Fruit fly (Drosophila melanogaster) whole organism, embryonic: ENCODE results near the gene CG13829.

Source experiments
- CG10979 ChIP-seq: fragments of 200-800 bp; sonication (Bioruptor generic); optimal IDR thresholded peaks from 2 replicates; lab custom pipeline; 2018; ENCODE audit warnings: missing biosample characterization, mild to moderate bottlenecking, missing genetic modification characterization, moderate library complexity
- CG12219 ChIP-seq: fragments of 200-800 bp; sonication (Bioruptor generic); optimal IDR thresholded peaks from 3 replicates; lab custom pipeline; 2018; ENCODE audit warnings: missing biosample characterization, mild to moderate bottlenecking, missing genetic modification characterization
- CG14014 ChIP-seq: fragments of 200-800 bp; sonication (Bioruptor generic); IDR thresholded peaks from 2 replicates; pipeline ENCODE4 v1.3.6; 2022; ENCODE audit warnings: missing biosample characterization, missing genetic modification characterization
- CG14710 ChIP-seq: fragments of 200-800 bp; sonication (Bioruptor generic); optimal IDR thresholded peaks from 3 replicates; lab custom pipeline; 2019; ENCODE audit warnings: missing biosample characterization, mild to moderate bottlenecking, missing genetic modification characterization, moderate library complexity
- CG15479 ChIP-seq: fragments of 200-800 bp; sonication (Bioruptor generic); optimal IDR thresholded peaks from 3 replicates; lab custom pipeline; 2019; ENCODE audit warnings: missing biosample characterization, mild to moderate bottlenecking, missing genetic modification characterization, moderate library complexity
- CG16779 ChIP-seq: fragments of 200-800 bp; sonication (Bioruptor generic); IDR thresholded peaks from 2 replicates; pipeline ENCODE4 v1.3.6; 2022; ENCODE audit warnings: missing biosample characterization, missing genetic modification characterization
- CG30403 ChIP-seq: fragments of 200-800 bp; sonication (Bioruptor generic); optimal IDR thresholded peaks from 3 replicates; lab custom pipeline; 2016; ENCODE audit warnings: missing biosample characterization, missing genetic modification characterization
- CG32767 ChIP-seq: fragments of 200-800 bp; sonication (Bioruptor generic); IDR thresholded peaks from 2 replicates; pipeline ENCODE4 v1.3.6; 2022; ENCODE audit warnings: missing biosample characterization, missing genetic modification characterization
- CG34376 ChIP-seq: fragments of 200-800 bp; sonication (Bioruptor generic); optimal IDR thresholded peaks from 2 replicates; lab custom pipeline; 2018; ENCODE audit warnings: missing biosample characterization, mild to moderate bottlenecking, missing genetic modification characterization
- CG3838 ChIP-seq: fragments of 200-800 bp; sonication (Bioruptor generic); optimal IDR thresholded peaks from 3 replicates; lab custom pipeline; 2016; ENCODE audit warnings: missing biosample characterization, missing genetic modification characterization
- CG5180 ChIP-seq: fragments of 200-800 bp; sonication (Bioruptor generic); optimal IDR thresholded peaks from 3 replicates; lab custom pipeline; 2017; ENCODE audit warnings: missing biosample characterization, missing genetic modification characterization, mild to moderate bottlenecking, moderate library complexity, missing genetic modification reagents
- CG5953 ChIP-seq: fragments of 200-800 bp; sonication (Bioruptor generic); IDR thresholded peaks from 2 replicates; pipeline ENCODE4 v1.3.6; 2022; ENCODE audit warnings: missing biosample characterization, missing genetic modification characterization
- CG8388 ChIP-seq: fragments of 200-800 bp; sonication (Bioruptor generic); optimal IDR thresholded peaks from 2 replicates; lab custom pipeline; 2019; ENCODE audit warnings: missing biosample characterization, mild to moderate bottlenecking, missing genetic modification characterization, moderate library complexity
- CG8944 ChIP-seq: fragments of 200-800 bp; sonication (Bioruptor generic); optimal IDR thresholded peaks from 3 replicates; lab custom pipeline; 2016; ENCODE audit warnings: missing biosample characterization, missing genetic modification characterization
- CG9727 ChIP-seq: fragments of 200-800 bp; sonication (Bioruptor generic); optimal IDR thresholded peaks from 3 replicates; lab custom pipeline; 2017; ENCODE audit warnings: missing biosample characterization, mild to moderate bottlenecking, missing genetic modification characterization
- CG9932 ChIP-seq: fragments of 200-800 bp; sonication (Bioruptor generic); IDR thresholded peaks from 2 replicates; pipeline ENCODE4 v1.3.6; 2022; ENCODE audit warnings: missing biosample characterization, missing genetic modification characterization
- Camta ChIP-seq: fragments of 200-800 bp; sonication (Bioruptor generic); optimal IDR thresholded peaks from 2 replicates; lab custom pipeline; 2016; ENCODE audit warnings: missing biosample characterization, missing genetic modification characterization
- CrebB ChIP-seq: fragments of 200-800 bp; sonication (Bioruptor generic); optimal IDR thresholded peaks from 3 replicates; lab custom pipeline; 2018; ENCODE audit warnings: missing biosample characterization, mild to moderate bottlenecking, missing genetic modification characterization
- D19A ChIP-seq: fragments of 200-800 bp; optimal IDR thresholded peaks from 3 replicates; lab custom pipeline; 2019; ENCODE audit warnings: missing biosample characterization, mild to moderate bottlenecking, missing genetic modification characterization, moderate library complexity
- Dek ChIP-seq: fragments of 200-800 bp; sonication (Bioruptor generic); optimal IDR thresholded peaks from 3 replicates; lab custom pipeline; 2019; ENCODE audit warnings: missing biosample characterization, mild to moderate bottlenecking, missing genetic modification characterization, moderate library complexity
- Dp ChIP-seq: fragments of 200-800 bp; sonication (Bioruptor generic); optimal IDR thresholded peaks from 2 replicates; lab custom pipeline; 2018; ENCODE audit warnings: missing biosample characterization, mild to moderate bottlenecking, missing genetic modification characterization, moderate library complexity
- HLH4C ChIP-seq: fragments of 200-800 bp; sonication (Bioruptor generic); IDR thresholded peaks from 3 replicates; pipeline ENCODE4 v1.3.6; 2022; ENCODE audit warnings: missing biosample characterization, missing genetic modification characterization; ENCODE audit not compliant: partially characterized antibody
- Hsf ChIP-seq: fragments of 200-800 bp; sonication (Bioruptor generic); optimal IDR thresholded peaks from 3 replicates; lab custom pipeline; 2016; ENCODE audit warnings: missing biosample characterization, missing genetic modification characterization
- Lpt ChIP-seq: fragments of >200 bp; optimal IDR thresholded peaks from 2 replicates; lab custom pipeline; 2018; ENCODE audit warnings: missing biosample characterization, missing genetic modification characterization
- NK7.1 ChIP-seq: fragments of 200-800 bp; sonication (Bioruptor generic); optimal IDR thresholded peaks from 3 replicates; lab custom pipeline; 2016; ENCODE audit warnings: missing biosample characterization, missing genetic modification characterization
- Oaz ChIP-seq: fragments of 200-800 bp; sonication (Bioruptor generic); IDR thresholded peaks from 2 replicates; pipeline ENCODE4 v1.3.6; 2022; ENCODE audit warnings: missing biosample characterization, missing genetic modification characterization
- Ptx1 ChIP-seq: fragments of 200-800 bp; sonication (Bioruptor generic); IDR thresholded peaks from 2 replicates; pipeline ENCODE4 v1.3.6; 2022; ENCODE audit warnings: missing biosample characterization, missing genetic modification characterization
- Six4 ChIP-seq: fragments of 200-800 bp; sonication (Bioruptor generic); optimal IDR thresholded peaks from 2 replicates; lab custom pipeline; 2016; ENCODE audit warnings: missing biosample characterization, missing genetic modification characterization
- Stat92E ChIP-seq, 3 experiments: fragments of >200 bp in 2 of 3; fragments of 200-800 bp in 1 of 3; sonication (Bioruptor generic) in 1 of 3; optimal IDR thresholded peaks; 2 replicates each; lab custom pipeline; 2017 to 2019; ENCODE audit warnings: missing biosample characterization in 3 of 3, missing genetic modification characterization in 3 of 3, mild to moderate bottlenecking in 1 of 3, moderate library complexity in 1 of 3
- Taf1 ChIP-seq: fragments of 200-800 bp; sonication (Bioruptor generic); IDR thresholded peaks from 2 replicates; pipeline ENCODE4 v1.3.6; 2022; ENCODE audit warnings: missing biosample characterization, missing genetic modification characterization
- Trl ChIP-seq, 3 experiments: fragments of >200 bp in 2 of 3; fragments of 200-800 bp in 1 of 3; sonication (Bioruptor generic) in 1 of 3; optimal IDR thresholded peaks; 2 replicates in 1 of 3; 3 replicates in 2 of 3; lab custom pipeline; 2016 to 2017; ENCODE audit warnings: missing biosample characterization in 1 of 3, missing genetic modification characterization in 1 of 3
- Xbp1 ChIP-seq: fragments of 200-800 bp; sonication (Bioruptor generic); optimal IDR thresholded peaks from 3 replicates; lab custom pipeline; 2016; ENCODE audit warnings: missing biosample characterization, mild to moderate bottlenecking, missing genetic modification characterization
- ase ChIP-seq: fragments of 200-800 bp; sonication (Bioruptor generic); IDR thresholded peaks from 3 replicates; pipeline ENCODE4 v1.3.6; 2022; ENCODE audit warnings: missing biosample characterization, missing genetic modification characterization
- bab2 ChIP-seq: fragments of 200-800 bp; sonication (Bioruptor generic); optimal IDR thresholded peaks from 2 replicates; lab custom pipeline; 2016; ENCODE audit warnings: missing biosample characterization, missing genetic modification characterization
- bsh ChIP-seq, 2 experiments: fragments of 200-800 bp; sonication (Bioruptor generic); optimal IDR thresholded peaks; 2 replicates each; lab custom pipeline; 2017 to 2018; ENCODE audit warnings: mild to moderate bottlenecking in 2 of 2, missing biosample characterization in 2 of 2, missing genetic modification characterization in 2 of 2, moderate library complexity in 1 of 2
- eve ChIP-seq, 2 experiments: fragments of >200 bp; optimal IDR thresholded peaks; 2 replicates each; lab custom pipeline; 2017; ENCODE audit warnings: missing biosample characterization in 2 of 2, missing genetic modification characterization in 2 of 2
- jing ChIP-seq: fragments of 200-800 bp; sonication (Bioruptor generic); optimal IDR thresholded peaks from 2 replicates; lab custom pipeline; 2018; ENCODE audit warnings: missing biosample characterization, mild to moderate bottlenecking, missing genetic modification characterization
- nerfin-2 ChIP-seq: fragments of 200-800 bp; sonication (Bioruptor generic); IDR thresholded peaks from 2 replicates; pipeline ENCODE4 v1.3.6; 2022; ENCODE audit warnings: missing biosample characterization, missing genetic modification characterization; ENCODE audit not compliant: partially characterized antibody
- org-1 ChIP-seq: fragments of 200-800 bp; sonication (Bioruptor generic); optimal IDR thresholded peaks from 2 replicates; lab custom pipeline; 2017; ENCODE audit warnings: missing biosample characterization, missing genetic modification characterization
- pros ChIP-seq: fragments of 200-800 bp; sonication (Bioruptor generic); optimal IDR thresholded peaks from 3 replicates; lab custom pipeline; 2019; ENCODE audit warnings: missing biosample characterization, mild to moderate bottlenecking, missing genetic modification characterization, moderate library complexity
- row ChIP-seq: fragments of 200-800 bp; sonication (Bioruptor generic); IDR thresholded peaks from 3 replicates; pipeline ENCODE4 v1.3.6; 2022; ENCODE audit warnings: missing biosample characterization, missing genetic modification characterization
- sc ChIP-seq, 3 experiments: fragments of >200 bp in 2 of 3; fragments of 200-800 bp in 1 of 3; sonication (Bioruptor generic) in 1 of 3; optimal IDR thresholded peaks; 2 replicates in 2 of 3; 3 replicates in 1 of 3; lab custom pipeline; 2017; ENCODE audit warnings: mild to moderate bottlenecking in 1 of 3, missing biosample characterization in 1 of 3, missing genetic modification characterization in 1 of 3, missing genetic modification reagents in 1 of 3
- schlank ChIP-seq: fragments of 200-800 bp; sonication (Bioruptor generic); optimal IDR thresholded peaks from 2 replicates; lab custom pipeline; 2018; ENCODE audit warnings: missing biosample characterization, mild to moderate bottlenecking, missing genetic modification characterization
- scrt ChIP-seq: fragments of 200-800 bp; sonication (Bioruptor generic); optimal IDR thresholded peaks from 2 replicates; lab custom pipeline; 2018; ENCODE audit warnings: missing biosample characterization, mild to moderate bottlenecking, missing genetic modification characterization, moderate library complexity
- sens ChIP-seq: fragments of 200-800 bp; sonication (Bioruptor generic); peaks from one replicate; lab custom pipeline; 2016; ENCODE audit warnings: missing biosample characterization, missing genetic modification characterization
- sens-2 ChIP-seq: fragments of 200-800 bp; sonication (Bioruptor generic); IDR thresholded peaks from 2 replicates; pipeline ENCODE4 v1.3.6; 2022; ENCODE audit warnings: missing biosample characterization, missing genetic modification characterization
- shn ChIP-seq: fragments of 200-800 bp; sonication (Bioruptor generic); optimal IDR thresholded peaks from 3 replicates; lab custom pipeline; 2016; ENCODE audit warnings: missing biosample characterization, missing genetic modification characterization
- ssp ChIP-seq: fragments of 200-800 bp; sonication (Bioruptor generic); IDR thresholded peaks from 2 replicates; pipeline ENCODE4 v1.3.6; 2022; ENCODE audit warnings: missing biosample characterization, missing genetic modification characterization
- trem ChIP-seq: fragments of 200-800 bp; optimal IDR thresholded peaks from 3 replicates; lab custom pipeline; 2019; ENCODE audit warnings: missing biosample characterization, mild to moderate bottlenecking, missing genetic modification characterization, moderate library complexity
- wor ChIP-seq: fragments of 200-800 bp; sonication (Bioruptor generic); IDR thresholded peaks from 2 replicates; pipeline ENCODE4 v1.3.6; 2022; ENCODE audit warnings: missing biosample characterization, missing genetic modification characterization

Gene CG13829

DNA sequence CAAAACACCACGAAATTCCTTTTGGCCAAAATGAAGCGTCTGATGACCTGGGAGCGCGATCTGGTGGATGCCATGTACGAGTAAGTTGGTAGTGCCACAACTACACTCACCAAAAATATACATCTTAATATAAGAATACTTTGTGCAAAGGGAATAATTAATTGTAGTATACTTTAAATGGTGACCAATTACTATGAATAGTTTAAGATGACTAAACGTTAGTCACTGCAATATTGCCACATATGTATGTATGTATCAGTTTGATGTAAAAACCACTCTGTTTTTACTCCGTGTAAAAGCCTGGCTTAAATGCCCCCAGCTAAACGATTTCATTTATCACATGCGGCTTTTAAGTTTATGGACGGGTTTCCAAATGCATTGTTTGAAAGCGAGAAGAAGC, 13.6 kb upstream of the CG13829 start (continued):
- TF ChIP-seq Xbp1 (GFP tag; lab: Kevin White, UChicago) = peak; percentile 70
- TF ChIP-seq pros (GFP tag; lab: Kevin White, UChicago) = no peak
- no peak for TF ChIP-seq schlank (tag; lab: Kevin White, UChicago)
- no peak for TF ChIP-seq CG16779 (GFP tag; lab: Robert Waterston, UW)
- TF ChIP-seq bsh (GFP tag; optimal IDR thresholded peaks at IDR 0.05; lab: Kevin White, UChicago) = peak; percentile 16 to 79
- peak; percentile 51 for TF ChIP-seq D19A
- TF ChIP-seq shn (GFP tag; lab: Kevin White, UChicago) = no peak
- TF ChIP-seq CG30403 (GFP tag; lab: Kevin White, UChicago) = no peak
- TF ChIP-seq CG32767 (GFP tag; lab: Robert Waterston, UW) = peak; percentile 33; the same call in 1 of the 2 replicates
- no peak for TF ChIP-seq Ptx1 (GFP tag; lab: Robert Waterston, UW)
- no peak for TF ChIP-seq ase (GFP tag; lab: Robert Waterston, UW)
- TF ChIP-seq jing = peak; percentile 63
- TF ChIP-seq ssp (GFP tag; lab: Robert Waterston, UW) = no peak
- peak; percentile 61 for TF ChIP-seq row
- no peak for TF ChIP-seq Taf1 (GFP tag; lab: Robert Waterston, UW)
- TF ChIP-seq sens (GFP tag; lab: Kevin White, UChicago) = peak; percentile 89
- TF ChIP-seq sens-2 (GFP tag; lab: Robert Waterston, UW) = 0 out of 2 replicates have a peak, but pooled peaks have one; percentile 23
- no peak for TF ChIP-seq CG8944 (GFP tag; lab: Kevin White, UChicago)
- TF ChIP-seq Stat92E (GFP tag; optimal IDR thresholded peaks at IDR 0.05; lab: Kevin White, UChicago) = no peak
- no peak for TF ChIP-seq CG3838 (GFP tag; lab: Kevin White, UChicago)
- peak; percentile 47 for TF ChIP-seq bab2
- TF ChIP-seq CrebB = peak; percentile 6
- TF ChIP-seq Dp (GFP tag; lab: Kevin White, UChicago) = no peak
- no peak for TF ChIP-seq HLH4C
- TF ChIP-seq scrt = no peak
- no peak for TF ChIP-seq NK7.1
- no peak for TF ChIP-seq sc (optimal IDR thresholded peaks at IDR 0.05; lab: Kevin White, UChicago)
- TF ChIP-seq sc (GFP tag; optimal IDR thresholded peaks at IDR 0.05; lab: Kevin White, UChicago) = peak; percentile 22
- TF ChIP-seq CG10979 (tag; lab: Kevin White, UChicago) = peak; percentile 73
- TF ChIP-seq Camta (GFP tag; lab: Kevin White, UChicago) = no peak
- TF ChIP-seq CG9727 (GFP tag; lab: Kevin White, UChicago) = no peak
- peak; percentile 40; the same call in 1 of the 2 replicates for TF ChIP-seq CG14014 (GFP tag; lab: Robert Waterston, UW)
- no peak for TF ChIP-seq CG14710 (tag; lab: Kevin White, UChicago)
- TF ChIP-seq nerfin-2 (GFP tag; lab: Robert Waterston, UW) = no peak
- no peak for TF ChIP-seq CG5180 (GFP tag; lab: Kevin White, UChicago)
- no peak for TF ChIP-seq CG5953
- TF ChIP-seq Six4 (GFP tag; lab: Kevin White, UChicago) = no peak
- TF ChIP-seq Lpt (GFP tag; lab: Kevin White, UChicago) = no peak
- TF ChIP-seq CG9932 (GFP tag; lab: Robert Waterston, UW) = no peak
- no peak for TF ChIP-seq CG34376 (GFP tag; lab: Kevin White, UChicago)
- TF ChIP-seq Dek (tag; lab: Kevin White, UChicago) = no peak
- TF ChIP-seq wor (GFP tag; lab: Robert Waterston, UW) = peak; percentile 56
- TF ChIP-seq eve (GFP tag; optimal IDR thresholded peaks at IDR 0.05; lab: Kevin White, UChicago) = peak in 1 of 2 experiments; percentile 51
- peak; percentile 33 for TF ChIP-seq CG8388 (GFP tag; lab: Kevin White, UChicago)
- no peak for TF ChIP-seq Hsf
- peak; percentile 22 for TF ChIP-seq CG12219 (GFP tag; lab: Kevin White, UChicago)
- TF ChIP-seq trem (tag; lab: Kevin White, UChicago) = peak; percentile 21
- no peak for TF ChIP-seq org-1
- TF ChIP-seq Oaz = no peak
- TF ChIP-seq Trl (optimal IDR thresholded peaks at IDR 0.05; lab: Kevin White, UChicago) = no peak
- TF ChIP-seq Trl (GFP tag; optimal IDR thresholded peaks at IDR 0.05; lab: Kevin White, UChicago) = no peak
- TF ChIP-seq CG15479 (GFP tag; lab: Kevin White, UChicago) = no peak
